Fruit fly (Drosophila melanogaster) whole organism, embryonic: ENCODE results near the gene CG9316.

Experiments used
- Abd-B ChIP-seq: fragments of 200-800 bp; sonication (Bioruptor generic); optimal IDR thresholded peaks from 2 replicates; lab custom pipeline; 2018; ENCODE audit warnings: missing biosample characterization, mild to moderate bottlenecking, missing genetic modification characterization, moderate library complexity
- Atf-2 ChIP-seq: fragments of 200-800 bp; sonication (Bioruptor generic); optimal IDR thresholded peaks from 2 replicates; lab custom pipeline; 2016; ENCODE audit warnings: missing biosample characterization, missing genetic modification characterization
- Blimp-1 ChIP-seq: fragments of 200-800 bp; sonication (Bioruptor generic); optimal IDR thresholded peaks from 3 replicates; lab custom pipeline; 2018; ENCODE audit warnings: missing biosample characterization, missing genetic modification characterization, mild to moderate bottlenecking, moderate library complexity, missing genetic modification reagents
- CG10209 ChIP-seq: fragments of 200-800 bp; sonication (Bioruptor generic); optimal IDR thresholded peaks from 3 replicates; lab custom pipeline; 2017; ENCODE audit warnings: missing biosample characterization, mild to moderate bottlenecking, missing genetic modification characterization, missing genetic modification reagents
- CG12155 ChIP-seq: fragments of 200-800 bp; sonication (Bioruptor generic); optimal IDR thresholded peaks from 3 replicates; lab custom pipeline; 2016; ENCODE audit warnings: missing biosample characterization, missing genetic modification characterization
- CG12659 ChIP-seq: fragments of 200-800 bp; sonication (Bioruptor generic); optimal IDR thresholded peaks from 3 replicates; lab custom pipeline; 2017; ENCODE audit warnings: mild to moderate bottlenecking, missing biosample characterization, missing genetic modification reagents, missing genetic modification characterization
- CG12942 ChIP-seq: fragments of 200-800 bp; sonication (Bioruptor generic); optimal IDR thresholded peaks from 3 replicates; lab custom pipeline; 2016; ENCODE audit warnings: missing biosample characterization, missing genetic modification characterization
- CG13624 ChIP-seq: fragments of 200-800 bp; sonication (Bioruptor generic); optimal IDR thresholded peaks from 2 replicates; lab custom pipeline; 2016; ENCODE audit warnings: missing biosample characterization, missing genetic modification characterization
- CG1602 ChIP-seq: fragments of 200-800 bp; sonication (Bioruptor generic); optimal IDR thresholded peaks from 3 replicates; lab custom pipeline; 2016; ENCODE audit warnings: missing biosample characterization, missing genetic modification characterization
- CG18011 ChIP-seq: fragments of 200-800 bp; sonication (Bioruptor generic); optimal IDR thresholded peaks from 2 replicates; lab custom pipeline; 2017; ENCODE audit warnings: missing biosample characterization, missing genetic modification characterization, mild to moderate bottlenecking, moderate library complexity, missing genotype
- CG18262 ChIP-seq: fragments of 200-800 bp; optimal IDR thresholded peaks from 3 replicates; lab custom pipeline; 2019; ENCODE audit warnings: missing biosample characterization, mild to moderate bottlenecking, missing genetic modification characterization, moderate library complexity
- CG2199 ChIP-seq: fragments of 200-800 bp; sonication (Bioruptor generic); IDR thresholded peaks from 3 replicates; pipeline ENCODE4 v1.3.6; 2022; ENCODE audit warnings: missing biosample characterization, missing genetic modification characterization
- CG3281 ChIP-seq: fragments of 200-800 bp; sonication (Bioruptor generic); optimal IDR thresholded peaks from 3 replicates; lab custom pipeline; 2017; ENCODE audit warnings: missing biosample characterization, mild to moderate bottlenecking, missing genetic modification characterization
- CG4424 ChIP-seq: fragments of 200-800 bp; sonication (Bioruptor generic); optimal IDR thresholded peaks from 3 replicates; lab custom pipeline; 2016; ENCODE audit warnings: missing biosample characterization, missing genetic modification characterization
- CG5245 ChIP-seq: fragments of 200-800 bp; sonication (Bioruptor generic); optimal IDR thresholded peaks from 3 replicates; lab custom pipeline; 2016; ENCODE audit warnings: missing biosample characterization, missing genetic modification characterization
- CG6254 ChIP-seq: fragments of 200-800 bp; sonication (Bioruptor generic); optimal IDR thresholded peaks from 3 replicates; lab custom pipeline; 2017; ENCODE audit warnings: mild to moderate bottlenecking, missing biosample characterization, missing genetic modification reagents, missing genetic modification characterization
- CG7271 ChIP-seq: fragments of 200-800 bp; sonication (Bioruptor generic); optimal IDR thresholded peaks from 2 replicates; lab custom pipeline; 2018; ENCODE audit warnings: missing biosample characterization, mild to moderate bottlenecking, missing genetic modification characterization, moderate library complexity
- CG7786 ChIP-seq: fragments of 200-800 bp; sonication (Bioruptor generic); optimal IDR thresholded peaks from 2 replicates; lab custom pipeline; 2016; ENCODE audit warnings: missing biosample characterization, missing genetic modification characterization
- CG8924 ChIP-seq: fragments of 200-800 bp; optimal IDR thresholded peaks from 3 replicates; lab custom pipeline; 2019; ENCODE audit warnings: missing biosample characterization, mild to moderate bottlenecking, missing genetic modification characterization, moderate library complexity
- CG9215 ChIP-seq: fragments of 200-800 bp; sonication (Bioruptor generic); IDR thresholded peaks from 2 replicates; pipeline ENCODE4 v1.3.6; 2022; ENCODE audit warnings: missing biosample characterization, missing genetic modification characterization
- CG9727 ChIP-seq: fragments of 200-800 bp; sonication (Bioruptor generic); optimal IDR thresholded peaks from 3 replicates; lab custom pipeline; 2017; ENCODE audit warnings: missing biosample characterization, mild to moderate bottlenecking, missing genetic modification characterization
- D19A ChIP-seq: fragments of 200-800 bp; optimal IDR thresholded peaks from 3 replicates; lab custom pipeline; 2019; ENCODE audit warnings: missing biosample characterization, mild to moderate bottlenecking, missing genetic modification characterization, moderate library complexity
- Fer1 ChIP-seq: fragments of 200-800 bp; sonication (Bioruptor generic); optimal IDR thresholded peaks from 2 replicates; lab custom pipeline; 2017; ENCODE audit warnings: missing biosample characterization, mild to moderate bottlenecking, missing genetic modification characterization
- Kr ChIP-seq: fragments of 200-800 bp; sonication (Bioruptor generic); optimal IDR thresholded peaks from 2 replicates; lab custom pipeline; 2017; ENCODE audit warnings: missing biosample characterization, mild to moderate bottlenecking, missing genetic modification characterization
- Max ChIP-seq: fragments of 200-800 bp; sonication (Bioruptor generic); optimal IDR thresholded peaks from 2 replicates; lab custom pipeline; 2016; ENCODE audit warnings: missing biosample characterization, mild to moderate bottlenecking, missing genetic modification characterization
- Nf-YC ChIP-seq: fragments of 200-800 bp; optimal IDR thresholded peaks from 3 replicates; lab custom pipeline; 2019; ENCODE audit warnings: missing biosample characterization, mild to moderate bottlenecking, missing genetic modification characterization, moderate library complexity
- Poxn ChIP-seq: fragments of 200-800 bp; sonication (Bioruptor generic); IDR thresholded peaks from 2 replicates; pipeline ENCODE4 v1.3.6; 2022; ENCODE audit warnings: missing biosample characterization, missing genetic modification characterization
- Rx ChIP-seq: fragments of 200-800 bp; sonication (Bioruptor generic); IDR thresholded peaks from 2 replicates; pipeline ENCODE4 v1.3.6; 2022; ENCODE audit warnings: missing biosample characterization, missing genetic modification characterization
- Six4 ChIP-seq: fragments of 200-800 bp; sonication (Bioruptor generic); optimal IDR thresholded peaks from 2 replicates; lab custom pipeline; 2016; ENCODE audit warnings: missing biosample characterization, missing genetic modification characterization
- Sox100B ChIP-seq: fragments of 200-800 bp; sonication (Bioruptor generic); optimal IDR thresholded peaks from 3 replicates; lab custom pipeline; 2018; ENCODE audit warnings: missing biosample characterization, mild to moderate bottlenecking, missing genetic modification characterization
- Taf1 ChIP-seq: fragments of 200-800 bp; sonication (Bioruptor generic); IDR thresholded peaks from 2 replicates; pipeline ENCODE4 v1.3.6; 2022; ENCODE audit warnings: missing biosample characterization, missing genetic modification characterization
- bcd ChIP-seq: fragments of 200-800 bp; sonication (Bioruptor generic); optimal IDR thresholded peaks from 2 replicates; lab custom pipeline; 2017; ENCODE audit warnings: missing biosample characterization, mild to moderate bottlenecking, missing genetic modification characterization
- chn ChIP-seq: fragments of 200-800 bp; sonication (Bioruptor generic); optimal IDR thresholded peaks from 2 replicates; lab custom pipeline; 2016; ENCODE audit warnings: missing biosample characterization, missing genetic modification characterization
- eve ChIP-seq, 2 experiments: fragments of >200 bp; optimal IDR thresholded peaks; 2 replicates each; lab custom pipeline; 2017; ENCODE audit warnings: missing biosample characterization in 2 of 2, missing genetic modification characterization in 2 of 2
- fd102C ChIP-seq: fragments of 200-800 bp; sonication (Bioruptor generic); optimal IDR thresholded peaks from 2 replicates; lab custom pipeline; 2018; ENCODE audit warnings: missing biosample characterization, mild to moderate bottlenecking, missing genetic modification characterization, moderate library complexity
- gsb ChIP-seq: fragments of 200-800 bp; sonication (Bioruptor generic); IDR thresholded peaks from 2 replicates; pipeline ENCODE4 v1.3.6; 2022; ENCODE audit warnings: missing biosample characterization, missing genetic modification characterization
- hbn ChIP-seq: fragments of 200-800 bp; sonication (Bioruptor generic); IDR thresholded peaks from 2 replicates; pipeline ENCODE4 v1.3.6; 2022; ENCODE audit warnings: missing biosample characterization, missing genetic modification characterization; ENCODE audit not compliant: partially characterized antibody
- ken ChIP-seq: fragments of 200-800 bp; sonication (Bioruptor generic); IDR thresholded peaks from 3 replicates; pipeline ENCODE4 v1.3.6; 2022; ENCODE audit warnings: missing biosample characterization, missing genetic modification characterization
- mld ChIP-seq: fragments of 200-800 bp; sonication (Bioruptor generic); IDR thresholded peaks from 3 replicates; pipeline ENCODE4 v1.3.6; 2022; ENCODE audit warnings: missing biosample characterization, missing genetic modification characterization; ENCODE audit not compliant: partially characterized antibody
- pum ChIP-seq: fragments of 200-800 bp; sonication (Bioruptor generic); optimal IDR thresholded peaks from 2 replicates; lab custom pipeline; 2016; ENCODE audit warnings: missing biosample characterization, missing genetic modification characterization
- ranshi ChIP-seq: fragments of 200-800 bp; sonication (Bioruptor generic); IDR thresholded peaks from 2 replicates; pipeline ENCODE4 v1.3.6; 2022; ENCODE audit warnings: missing biosample characterization, missing genetic modification characterization
- shn ChIP-seq: fragments of 200-800 bp; sonication (Bioruptor generic); optimal IDR thresholded peaks from 3 replicates; lab custom pipeline; 2016; ENCODE audit warnings: missing biosample characterization, missing genetic modification characterization
- so ChIP-seq: fragments of 200-800 bp; sonication (Bioruptor generic); IDR thresholded peaks from 3 replicates; pipeline ENCODE4 v1.3.6; 2022; ENCODE audit warnings: missing biosample characterization, missing genetic modification characterization
- sob ChIP-seq: fragments of 200-800 bp; sonication (Bioruptor generic); IDR thresholded peaks from 2 replicates; pipeline ENCODE4 v1.3.6; 2022; ENCODE audit warnings: missing biosample characterization, missing genetic modification characterization
- sqz ChIP-seq: fragments of 200-800 bp; sonication (Bioruptor generic); optimal IDR thresholded peaks from 3 replicates; lab custom pipeline; 2018; ENCODE audit warnings: missing biosample characterization, mild to moderate bottlenecking, missing genetic modification characterization
- stc ChIP-seq: fragments of 200-800 bp; sonication (Bioruptor generic); IDR thresholded peaks from 2 replicates; pipeline ENCODE4 v1.3.6; 2022; ENCODE audit warnings: missing biosample characterization, missing genetic modification characterization
- stwl ChIP-seq: fragments of 200-800 bp; sonication (Bioruptor generic); optimal IDR thresholded peaks from 3 replicates; lab custom pipeline; 2018; ENCODE audit warnings: missing biosample characterization, mild to moderate bottlenecking, missing genetic modification characterization, moderate library complexity
- ttk ChIP-seq: fragments of 200-800 bp; sonication (Bioruptor generic); IDR thresholded peaks from 2 replicates; pipeline ENCODE4 v2.1.2; 2022; ENCODE audit warnings: missing biosample characterization, missing genetic modification characterization
- usp ChIP-seq: fragments of >200 bp; optimal IDR thresholded peaks from 2 replicates; lab custom pipeline; 2017; ENCODE audit warnings: missing biosample characterization, missing genetic modification characterization
- vvl ChIP-seq: fragments of 200-800 bp; sonication (Bioruptor generic); IDR thresholded peaks from 2 replicates; pipeline ENCODE4 v1.3.6; 2022; ENCODE audit warnings: missing biosample characterization, missing genetic modification characterization
- zen ChIP-seq: fragments of 200-800 bp; sonication (Bioruptor generic); optimal IDR thresholded peaks from 3 replicates; lab custom pipeline; 2018; ENCODE audit warnings: missing biosample characterization, mild to moderate bottlenecking, missing genetic modification characterization, moderate library complexity

The CG9316 gene

dm6 chr2L:20761951-20762538, 35.7 kb upstream of the CG9316 start (continued):
- TF ChIP-seq CG18262 (tag; lab: Kevin White, UChicago) (peak; percentile 63), stc (GFP tag; lab: Robert Waterston, UW) (peak; percentile 58; the same call in 1 of the 2 replicates), bcd (GFP tag; lab: Kevin White, UChicago) (peak; percentile 36), eve (GFP tag; optimal IDR thresholded peaks at IDR 0.05; lab: Kevin White, UChicago) (no peak), CG4424 (GFP tag; lab: Kevin White, UChicago) (peak; percentile 44), Sox100B (peak; percentile 40), CG7271 (tag; lab: Kevin White, UChicago) (peak; percentile 50), Six4 (GFP tag; lab: Kevin White, UChicago) (peak; percentile 24), CG9215 (no peak), CG8924 (tag; lab: Kevin White, UChicago) (peak; percentile 47), vvl (GFP tag; lab: Robert Waterston, UW) (peak; percentile 78), CG2199 (no peak), Fer1 (GFP tag; lab: Kevin White, UChicago) (peak; percentile 28), CG5245 (GFP tag; lab: Kevin White, UChicago) (peak; percentile 17), Atf-2 (GFP tag; lab: Kevin White, UChicago) (no peak), stwl (tag; lab: Kevin White, UChicago) (no peak), ken (GFP tag; lab: Robert Waterston, UW) (no peak), CG12659 (GFP tag; lab: Kevin White, UChicago) (peak; percentile 32), Rx (GFP tag; lab: Robert Waterston, UW) (no peak), ttk (GFP tag; lab: Robert Waterston, UW) (no peak), Abd-B (GFP tag; lab: Kevin White, UChicago) (peak; percentile 7), shn (GFP tag; lab: Kevin White, UChicago) (no peak), CG10209 (peak; percentile 32), fd102C (GFP tag; lab: Kevin White, UChicago) (no peak), CG7786 (GFP tag; lab: Kevin White, UChicago) (no peak), CG1602 (GFP tag; lab: Kevin White, UChicago) (peak; percentile 35), Poxn (GFP tag; lab: Robert Waterston, UW) (no peak), hbn (GFP tag; lab: Robert Waterston, UW) (no peak), Max (GFP tag; lab: Kevin White, UChicago) (peak; percentile 36), D19A (tag; lab: Kevin White, UChicago) (peak; percentile 34), Kr (GFP tag; lab: Kevin White, UChicago) (no peak), pum (GFP tag; lab: Kevin White, UChicago) (no peak), ranshi (0 out of 2 replicates have a peak, but pooled peaks have one; percentile 53), zen (tag; lab: Kevin White, UChicago) (peak; percentile 68), gsb (GFP tag; lab: Robert Waterston, UW) (no peak), sqz (no peak), CG3281 (peak; percentile 45), Blimp-1 (GFP tag; lab: Kevin White, UChicago) (no peak), CG18011 (GFP tag; lab: Kevin White, UChicago) (no peak), CG9727 (GFP tag; lab: Kevin White, UChicago) (peak; percentile 64), CG13624 (GFP tag; lab: Kevin White, UChicago) (no peak), sob (GFP tag; lab: Robert Waterston, UW) (0 out of 2 replicates have a peak, but pooled peaks have one; percentile 43), CG12155 (peak; percentile 9), CG12942 (GFP tag; lab: Kevin White, UChicago) (peak; percentile 31), so (peak; percentile 64; the same call in 2 of the 3 replicates), Nf-YC (no peak), chn (GFP tag; lab: Kevin White, UChicago) (no peak), CG6254 (GFP tag; lab: Kevin White, UChicago) (peak; percentile 15), usp (no peak), mld (GFP tag; lab: Robert Waterston, UW) (no peak), Taf1 (GFP tag; lab: Robert Waterston, UW) (no peak)
